Worm (Caenorhabditis elegans): ENCODE data around the gene pept-1.

DNA sequence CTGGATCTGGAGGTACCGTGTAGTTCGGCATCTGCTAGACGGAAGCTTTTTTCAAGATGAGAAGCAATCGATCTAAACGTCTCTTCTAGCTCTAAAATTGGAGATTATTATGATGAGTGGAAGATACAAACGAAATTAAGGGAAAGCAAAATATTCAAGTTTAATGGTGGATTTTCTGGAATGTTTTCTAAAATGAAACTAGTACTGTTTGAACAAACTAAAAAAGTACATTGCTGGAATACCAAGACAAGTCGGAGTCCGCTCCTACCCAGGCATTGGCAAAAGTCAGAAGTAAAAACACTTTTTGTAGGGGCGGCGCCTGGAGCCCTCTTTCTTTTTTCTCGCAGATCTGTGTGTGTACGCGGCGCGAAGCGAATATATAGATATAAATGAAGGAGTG, 28.1 kb downstream of the pept-1 start, which contains the start of gene gar-1:
- no peak for TF ChIP-seq madf-6 (GFP tag; IDR thresholded peaks at IDR 0.05)
- TF ChIP-seq nhr-179 (tag; optimal IDR thresholded peaks at IDR 0.05), result no peak
- TF ChIP-seq egrh-3 (GFP tag; IDR thresholded peaks at IDR 0.05), result no peak
- no peak for TF ChIP-seq sdz-38 (tag; optimal IDR thresholded peaks at IDR 0.05)
- no peak for TF ChIP-seq Y53F4B.3 (GFP tag; IDR thresholded peaks at IDR 0.05)
- TF ChIP-seq tbx-9 (tag; optimal IDR thresholded peaks at IDR 0.05; ENCODE audit: borderline replicate concordance), result no peak
- no peak for TF ChIP-seq ama-1 (optimal IDR thresholded peaks at IDR 0.05)
- TF ChIP-seq ama-1 (GFP tag; optimal IDR thresholded peaks at IDR 0.05), result no peak
- TF ChIP-seq hsf-1 (GFP tag; IDR thresholded peaks at IDR 0.05), result no peak
- no peak for TF ChIP-seq zfh-2 (GFP tag; conservative IDR thresholded peaks at IDR 0.05)

Measured in whole organism, young adult.